Worm (Caenorhabditis elegans): ENCODE data around the gene C01G12.16.
A peak's percentile ranks its signal among the peaks of the same experiment; 100 is the strongest.

Gene C01G12.16

DNA sequence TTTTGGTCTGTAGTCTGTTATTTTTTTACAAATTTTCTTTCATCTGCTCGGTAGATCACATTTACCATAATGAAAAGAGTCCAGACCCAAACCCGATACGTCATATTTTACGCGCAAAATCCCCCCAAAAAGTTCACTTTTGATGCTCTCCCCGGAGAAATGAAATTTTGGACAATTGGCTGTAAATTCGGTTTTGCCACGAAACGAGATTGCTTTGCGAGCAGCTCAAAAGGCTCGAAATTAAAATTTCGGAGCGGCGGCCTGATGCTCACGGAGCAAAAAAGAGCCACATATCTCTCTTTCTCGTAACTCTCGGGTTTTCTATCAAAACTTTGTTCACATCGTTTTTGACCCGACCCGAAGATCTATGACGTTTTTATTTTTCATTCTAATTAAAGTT lies 37.8 kb upstream of the C01G12.16 start:
- TF ChIP-seq mdl-1 (tag; optimal IDR thresholded peaks at IDR 0.05) = no peak
- TF ChIP-seq sma-3 (GFP tag; optimal IDR thresholded peaks at IDR 0.05) = no peak
- no peak for TF ChIP-seq ztf-1 (GFP tag; conservative IDR thresholded peaks at IDR 0.05)

DNA sequence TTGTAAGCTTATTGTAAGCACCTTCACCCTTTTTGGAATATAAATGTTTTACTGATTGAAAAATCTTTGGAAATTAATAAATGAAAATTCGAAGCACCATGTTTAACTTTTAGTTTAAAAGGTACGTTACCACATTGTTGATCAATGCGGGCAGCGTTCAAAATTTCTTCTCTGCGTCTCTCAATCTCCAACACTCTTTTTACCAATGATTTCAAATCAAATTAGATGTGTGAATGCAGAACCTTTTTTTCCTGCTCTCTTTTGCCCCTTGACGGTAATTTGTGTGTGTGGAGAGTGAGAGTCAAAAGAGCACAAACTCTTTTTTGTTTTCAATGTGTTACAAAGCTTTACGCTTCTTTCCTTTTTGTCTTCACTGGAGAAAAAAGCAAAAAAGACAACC lies 37.1 kb upstream of the C01G12.16 start:
- TF ChIP-seq R02D3.7 (tag; optimal IDR thresholded peaks at IDR 0.05) (no peak), mab-5 (tag; optimal IDR thresholded peaks at IDR 0.05) (no peak), Y55F3AM.14 (GFP tag; optimal IDR thresholded peaks at IDR 0.05) (no peak), egl-27 (tag; optimal IDR thresholded peaks at IDR 0.05) (no peak), nhr-23 (tag; optimal IDR thresholded peaks at IDR 0.05) (no peak), mdl-1 (tag; optimal IDR thresholded peaks at IDR 0.05) (no peak), fos-1 (tag; optimal IDR thresholded peaks at IDR 0.05) (no peak), nhr-6 (tag; optimal IDR thresholded peaks at IDR 0.05) (no peak), nhr-12 (tag; optimal IDR thresholded peaks at IDR 0.05) (no peak), snpc-4 (tag; optimal IDR thresholded peaks at IDR 0.05) (no peak)

DNA sequence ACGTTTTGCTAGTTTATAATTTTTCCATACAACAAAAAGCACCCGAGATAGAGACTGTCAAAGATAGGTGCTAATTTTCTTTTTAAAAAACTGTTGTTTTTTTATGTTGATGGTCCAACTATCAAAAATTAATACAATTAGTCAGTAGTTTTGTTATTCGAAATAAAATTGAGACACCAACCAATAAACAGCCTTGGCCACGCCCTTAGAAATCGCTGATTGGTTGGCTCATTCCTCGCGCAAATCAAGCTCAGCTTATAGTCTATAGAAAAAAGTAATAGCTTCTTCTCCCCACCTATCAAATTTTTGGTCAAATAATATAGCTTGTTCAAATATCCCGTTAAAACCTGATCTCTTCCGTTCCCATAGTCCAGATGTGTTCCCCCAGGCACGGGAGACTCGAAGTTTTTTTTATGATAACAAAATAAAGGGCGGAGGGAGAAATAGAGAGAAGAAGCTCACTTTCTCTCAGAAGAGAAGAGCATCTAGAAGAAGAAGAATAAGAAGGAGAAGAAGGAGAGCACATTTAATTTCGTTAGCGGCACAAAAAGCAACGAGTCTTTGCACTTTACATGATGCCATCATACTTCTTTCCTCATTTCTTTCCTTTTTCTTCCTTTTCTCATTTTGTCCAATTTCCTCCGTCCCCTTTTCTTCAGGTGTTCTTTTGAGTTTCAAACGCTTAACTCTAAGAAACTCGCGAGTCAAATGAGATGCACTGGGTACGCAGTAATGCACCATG lies 29.1 kb upstream of the C01G12.16 start:
- TF ChIP-seq lsy-2 (tag; optimal IDR thresholded peaks at IDR 0.05) = peak in 1 of 2 experiments; percentile 1
- TF ChIP-seq zag-1 (tag; optimal IDR thresholded peaks at IDR 0.05) = peak; percentile 51
- no peak for TF ChIP-seq alr-1 (tag; optimal IDR thresholded peaks at IDR 0.05)
- no peak for TF ChIP-seq ama-1 (optimal IDR thresholded peaks at IDR 0.05)

DNA sequence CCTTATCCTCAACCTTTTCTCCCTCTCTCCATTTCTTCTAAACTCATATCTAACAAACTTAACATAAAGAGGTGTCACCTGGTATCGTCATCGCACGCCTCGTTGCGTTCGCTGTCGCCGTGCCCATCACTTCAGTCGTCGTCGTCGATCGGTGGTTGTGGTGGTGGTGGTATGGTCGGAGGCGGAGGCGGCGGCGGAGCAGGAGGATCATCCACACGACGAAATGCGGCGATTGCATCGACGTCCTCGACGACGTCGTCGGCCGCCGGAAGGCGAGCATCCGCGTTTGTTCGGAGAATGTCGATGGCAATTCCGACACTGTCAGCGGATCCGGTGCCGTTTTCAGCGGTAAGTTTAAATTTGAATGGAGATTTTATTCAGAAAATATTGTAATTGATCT lies 27.0 kb upstream of the C01G12.16 start:
- no peak for TF ChIP-seq nhr-6 (tag; optimal IDR thresholded peaks at IDR 0.05)
- TF ChIP-seq skn-1 (tag; optimal IDR thresholded peaks at IDR 0.05) = no peak
- TF ChIP-seq ztf-1 (GFP tag; conservative IDR thresholded peaks at IDR 0.05) = no peak
- no peak for TF ChIP-seq fos-1 (tag; optimal IDR thresholded peaks at IDR 0.05)
- no peak for TF ChIP-seq sma-3 (GFP tag; optimal IDR thresholded peaks at IDR 0.05)
- TF ChIP-seq lin-13 (GFP tag; optimal IDR thresholded peaks at IDR 0.05) = no peak
- TF ChIP-seq sma-9 (GFP tag; optimal IDR thresholded peaks at IDR 0.05) = no peak
- TF ChIP-seq sma-9 (tag; optimal IDR thresholded peaks at IDR 0.05) = no peak
- TF ChIP-seq ceh-82 (tag; optimal IDR thresholded peaks at IDR 0.05) = no peak
- no peak for TF ChIP-seq nhr-77 (tag; optimal IDR thresholded peaks at IDR 0.05)
- no peak for TF ChIP-seq nhr-23 (tag; optimal IDR thresholded peaks at IDR 0.05)
- no peak for TF ChIP-seq lin-39 (tag; optimal IDR thresholded peaks at IDR 0.05)
- no peak for TF ChIP-seq nhr-25 (tag; optimal IDR thresholded peaks at IDR 0.05)

DNA sequence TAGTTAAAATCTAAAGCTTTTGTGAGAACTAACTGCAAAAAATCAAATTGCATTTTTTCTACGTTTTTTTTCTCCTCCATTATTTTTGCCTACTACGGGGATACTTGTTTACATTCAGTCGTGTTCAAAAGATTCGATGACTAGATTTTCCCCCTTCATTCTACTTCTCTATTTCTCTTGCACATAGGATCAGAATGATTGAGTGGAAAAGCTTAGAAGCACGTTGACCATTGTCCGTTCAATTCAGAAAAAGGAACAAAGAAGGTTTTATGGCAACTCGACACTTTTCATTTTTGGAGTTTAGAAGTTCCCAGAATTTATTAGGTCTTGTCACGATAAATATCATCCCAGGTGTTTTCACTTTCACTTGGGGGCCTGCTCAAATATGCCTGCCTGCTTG lies 23.9 kb upstream of the C01G12.16 start:
- no peak for TF ChIP-seq mab-5 (tag; optimal IDR thresholded peaks at IDR 0.05)
- peak; percentile 51 for TF ChIP-seq unc-55 (GFP tag; optimal IDR thresholded peaks at IDR 0.05)

DNA sequence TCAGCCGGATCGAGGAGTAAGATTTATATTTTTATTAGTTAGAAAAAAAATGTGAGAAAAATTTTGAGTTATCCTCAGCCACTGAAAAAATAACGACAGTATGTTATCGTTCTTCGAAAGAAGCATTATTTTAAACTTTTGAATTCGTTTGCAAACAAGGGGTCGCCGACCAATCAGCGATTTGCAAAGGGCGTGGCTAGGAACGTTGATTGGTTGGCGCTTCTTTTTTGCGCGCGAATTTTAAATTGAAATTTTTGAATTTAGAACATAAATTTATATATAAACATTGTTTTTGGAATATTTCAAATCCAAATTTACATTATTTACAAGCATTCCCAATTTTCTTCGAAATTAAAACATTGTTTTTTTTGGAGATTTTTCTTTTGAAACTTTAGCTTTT lies 17.9 kb upstream of the C01G12.16 start:
- TF ChIP-seq alr-1 (tag; optimal IDR thresholded peaks at IDR 0.05) (no peak), lin-39 (tag; optimal IDR thresholded peaks at IDR 0.05) (no peak), ztf-4 (tag; optimal IDR thresholded peaks at IDR 0.05) (no peak)

DNA sequence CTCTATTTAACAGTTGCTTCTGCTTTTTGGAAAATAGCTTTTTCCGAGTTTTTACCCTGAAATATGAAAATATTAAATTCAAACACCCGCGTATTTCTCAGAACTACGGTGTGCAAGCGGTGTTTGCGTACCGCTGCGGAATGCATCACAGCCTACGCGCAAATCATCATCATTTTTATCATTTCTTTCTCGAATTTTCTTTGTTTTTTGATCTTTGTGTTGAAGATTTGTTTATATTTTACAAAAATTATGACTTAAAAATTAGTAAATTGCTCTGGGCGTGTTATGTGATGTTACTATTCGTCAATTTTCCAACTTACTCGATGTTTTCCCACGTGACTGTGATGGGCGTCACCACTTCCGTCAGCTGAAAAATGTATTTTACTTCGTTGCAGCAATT lies 10.1 kb upstream of the C01G12.16 start:
- TF ChIP-seq ceh-16 (tag; optimal IDR thresholded peaks at IDR 0.05) (no peak), alr-1 (tag; optimal IDR thresholded peaks at IDR 0.05) (no peak), unc-62 (GFP tag; optimal IDR thresholded peaks at IDR 0.05) (no peak), nhr-237 (tag; optimal IDR thresholded peaks at IDR 0.05) (no peak), nhr-23 (tag; optimal IDR thresholded peaks at IDR 0.05) (no peak), zag-1 (tag; optimal IDR thresholded peaks at IDR 0.05) (no peak), elt-1 (tag; optimal IDR thresholded peaks at IDR 0.05) (no peak), nhr-21 (tag; optimal IDR thresholded peaks at IDR 0.05) (peak; percentile 52), nhr-129 (tag; optimal IDR thresholded peaks at IDR 0.05) (peak; percentile 72), gmeb-1 (tag; optimal IDR thresholded peaks at IDR 0.05) (peak; percentile 96), nhr-11 (tag; optimal IDR thresholded peaks at IDR 0.05) (no peak), lsy-2 (tag; optimal IDR thresholded peaks at IDR 0.05) (peak; percentile 93 to 99), lin-11 (tag; optimal IDR thresholded peaks at IDR 0.05) (peak; percentile 54), nhr-12 (tag; optimal IDR thresholded peaks at IDR 0.05) (no peak), sma-9 (GFP tag; optimal IDR thresholded peaks at IDR 0.05) (peak; percentile 73), sma-9 (tag; optimal IDR thresholded peaks at IDR 0.05) (no peak), ceh-82 (tag; optimal IDR thresholded peaks at IDR 0.05) (no peak), F13H6.1 (tag; optimal IDR thresholded peaks at IDR 0.05) (peak; percentile 40), ztf-4 (tag; optimal IDR thresholded peaks at IDR 0.05) (peak; percentile 3), C34F6.9 (tag; optimal IDR thresholded peaks at IDR 0.05) (peak; percentile 83), Y55F3AM.14 (GFP tag; optimal IDR thresholded peaks at IDR 0.05) (no peak), unc-39 (tag; optimal IDR thresholded peaks at IDR 0.05) (no peak), blmp-1 (tag; optimal IDR thresholded peaks at IDR 0.05; ENCODE audit: insufficient read depth) (peak; percentile 32), R02D3.7 (tag; optimal IDR thresholded peaks at IDR 0.05) (no peak), mbf-1 (tag; optimal IDR thresholded peaks at IDR 0.05) (no peak)
